Fruit fly (Drosophila melanogaster) S2 (cell line): Measurements from ENCODE around the gene CG13692.

Source experiments
- CG8478 ChIP-seq: fragments of >200 bp; optimal IDR thresholded peaks from 2 replicates; lab custom pipeline; 2018
- CTCF ChIP-seq, 2 experiments: fragments of >200 bp; optimal IDR thresholded peaks; 2 replicates each; lab custom pipeline; 2018

- TF ChIP-seq CG8478 (no peak), CTCF (optimal IDR thresholded peaks at IDR 0.05; lab: Kevin White, UChicago) (no peak)
These were observed 29.0 kb upstream of the CG13692 start for dm6 chr2L:392529-392928.
